Fruit fly (Drosophila melanogaster): ENCODE data around the gene CG5989.
A peak's percentile ranks its signal among the peaks of the same experiment; 100 is the strongest.

Gene CG5989

dm6 chr3L:8600752-8601433, 3.1 kb downstream of the CG5989 start, which contains the start of the genes Nelf-E and RpL14 (continued):
- TF ChIP-seq CG3065 (GFP tag; optimal IDR thresholded peaks at IDR 0.05) (peak; percentile 86), z (GFP tag; IDR thresholded peaks at IDR 0.05) (peak; percentile 68; the same call in 2 of the 3 replicates), lab (GFP tag; optimal IDR thresholded peaks at IDR 0.05) (peak; percentile 99), CG12659 (GFP tag; optimal IDR thresholded peaks at IDR 0.05) (peak; percentile 99), CG15514 (GFP tag; optimal IDR thresholded peaks at IDR 0.05) (peak; percentile 95), pros (GFP tag; optimal IDR thresholded peaks at IDR 0.05) (peak; percentile 38), jigr1 (GFP tag; IDR thresholded peaks at IDR 0.05) (no peak), CoRest (tag; optimal IDR thresholded peaks at IDR 0.05) (peak; percentile 87), NC2β (GFP tag; optimal IDR thresholded peaks at IDR 0.05) (peak; percentile 100), D (optimal IDR thresholded peaks at IDR 0.05) (peak; percentile 37), D (GFP tag; optimal IDR thresholded peaks at IDR 0.05) (peak; percentile 90), CG32772 (GFP tag; IDR thresholded peaks at IDR 0.05) (peak; percentile 87), CG7271 (tag; optimal IDR thresholded peaks at IDR 0.05) (peak; percentile 99), CG12155 (GFP tag; optimal IDR thresholded peaks at IDR 0.05) (peak; percentile 88), run (tag; optimal IDR thresholded peaks at IDR 0.05) (peak; percentile 76), unpg (GFP tag; optimal IDR thresholded peaks at IDR 0.05) (peak; percentile 93), CG1529 (GFP tag; optimal IDR thresholded peaks at IDR 0.05) (peak; percentile 90), esg (GFP tag; conservative IDR thresholded peaks at IDR 0.05) (peak; percentile 65), sob (GFP tag; IDR thresholded peaks at IDR 0.05) (peak; percentile 98), caup (GFP tag; optimal IDR thresholded peaks at IDR 0.05; ENCODE audit: severe bottlenecking) (peak; percentile 99), CG12071 (GFP tag; optimal IDR thresholded peaks at IDR 0.05) (peak; percentile 97), HHEX (GFP tag; optimal IDR thresholded peaks at IDR 0.05) (peak; percentile 98), CG17385 (GFP tag; optimal IDR thresholded peaks at IDR 0.05) (peak; percentile 92), Dip2 (GFP tag; IDR thresholded peaks at IDR 0.05) (no peak), CG11723 (GFP tag; optimal IDR thresholded peaks at IDR 0.05) (peak; percentile 93), Fer2 (tag; optimal IDR thresholded peaks at IDR 0.05) (peak; percentile 90), seq (GFP tag; IDR thresholded peaks at IDR 0.05) (peak; percentile 88), CG11456 (GFP tag; IDR thresholded peaks at IDR 0.05) (peak; percentile 97), Dek (tag; optimal IDR thresholded peaks at IDR 0.05) (peak; percentile 89), CG18764 (GFP tag; optimal IDR thresholded peaks at IDR 0.05) (peak; percentile 94), tin (GFP tag; optimal IDR thresholded peaks at IDR 0.05) (peak; percentile 91), wor (GFP tag; IDR thresholded peaks at IDR 0.05) (peak; percentile 52), CG31365 (tag; optimal IDR thresholded peaks at IDR 0.05) (peak; percentile 92), sim (GFP tag; IDR thresholded peaks at IDR 0.05) (peak; percentile 86), CG10321 (GFP tag; IDR thresholded peaks at IDR 0.05) (peak; percentile 79), Eip74EF (GFP tag; optimal IDR thresholded peaks at IDR 0.05) (peak in 1 of 2 experiments; percentile 30), Dp (GFP tag; optimal IDR thresholded peaks at IDR 0.05) (peak; percentile 64), CG11247 (GFP tag; IDR thresholded peaks at IDR 0.05) (peak; percentile 96), CG11085 (GFP tag; IDR thresholded peaks at IDR 0.05) (peak; percentile 93), CG3281 (GFP tag; optimal IDR thresholded peaks at IDR 0.05) (peak; percentile 97), zen2 (GFP tag; IDR thresholded peaks at IDR 0.05; ENCODE audit: partially characterized antibody) (no peak), CG15696 (tag; optimal IDR thresholded peaks at IDR 0.05) (peak; percentile 69), fd102C (GFP tag; optimal IDR thresholded peaks at IDR 0.05) (peak; percentile 90), CG4424 (GFP tag; optimal IDR thresholded peaks at IDR 0.05) (peak; percentile 92), CG18011 (GFP tag; optimal IDR thresholded peaks at IDR 0.05) (peak; percentile 88), CG2678 (tag; optimal IDR thresholded peaks at IDR 0.05) (peak; percentile 88), Ravus (GFP tag; IDR thresholded peaks at IDR 0.05) (peak; percentile 54), CG9609 (GFP tag; optimal IDR thresholded peaks at IDR 0.05) (peak; percentile 96), CG17359 (tag; optimal IDR thresholded peaks at IDR 0.05) (peak; percentile 96)
